Worm (Caenorhabditis elegans): Measurements from ENCODE around the gene F58E2.4.

F58E2.4 gene

ce11 chrIV:3515412-3516046 lies 52.3 kb downstream of the F58E2.4 start:
- no peak for TF ChIP-seq unc-62 (GFP tag; optimal IDR thresholded peaks at IDR 0.05)
